Worm (Caenorhabditis elegans) whole organism, early embryonic: Measurements from ENCODE around the gene C12D5.10.

ENCODE experiments used
- F13C5.2 ChIP-seq: sonication (generic microtip); optimal IDR thresholded peaks from 2 replicates; lab custom pipeline; 2017; ENCODE audit warnings: mild to moderate bottlenecking, missing genetic modification characterization, inconsistent platforms, missing compliant biosample characterization
- aly-1 ChIP-seq: sonication (generic microtip); optimal IDR thresholded peaks from 2 replicates; lab custom pipeline; 2016; ENCODE audit warnings: missing genetic modification characterization, missing compliant biosample characterization
- ama-1 ChIP-seq: fragments of 150-350 bp; optimal IDR thresholded peaks from 2 replicates; lab custom pipeline; 2014
- ceh-13 ChIP-seq: fragments of 200-800 bp; sonication (Bioruptor generic); optimal IDR thresholded peaks from 2 replicates; lab custom pipeline; 2018; ENCODE audit warnings: mild to moderate bottlenecking, missing genetic modification characterization, missing compliant biosample characterization
- ceh-36 ChIP-seq: sonication (generic microtip); optimal IDR thresholded peaks from 2 replicates; lab custom pipeline; 2016; ENCODE audit warnings: missing genetic modification characterization, inconsistent platforms, missing compliant biosample characterization
- ets-7 ChIP-seq: sonication (generic microtip); optimal IDR thresholded peaks from 2 replicates; lab custom pipeline; 2016; ENCODE audit warnings: missing genotype, missing genetic modification characterization, missing compliant biosample characterization
- flt-1 ChIP-seq: fragments of 200-800 bp; sonication (Bioruptor generic); IDR thresholded peaks from 2 replicates; pipeline ENCODE4 v1.3.6; 2022; ENCODE audit warnings: missing genetic modification characterization, missing compliant biosample characterization
- hmg-4 ChIP-seq: fragments of 200-800 bp; sonication (Bioruptor generic); optimal IDR thresholded peaks from 2 replicates; lab custom pipeline; 2018; ENCODE audit warnings: mild to moderate bottlenecking, missing genetic modification characterization, missing compliant biosample characterization
- scrt-1 ChIP-seq: fragments of 200-800 bp; sonication (Bioruptor generic); IDR thresholded peaks from 2 replicates; pipeline ENCODE4 v1.3.6; 2022; ENCODE audit warnings: missing genetic modification characterization, missing compliant biosample characterization
- tbx-11 ChIP-seq: fragments of 200-800 bp; sonication (Bioruptor generic); IDR thresholded peaks from 2 replicates; pipeline ENCODE4 v1.3.6; 2022; ENCODE audit warnings: missing genetic modification characterization, missing compliant biosample characterization
- tbx-37 ChIP-seq: fragments of 200-800 bp; sonication (Bioruptor generic); conservative IDR thresholded peaks from 2 replicates; pipeline ENCODE4 v1.3.6; 2022; ENCODE audit warnings: missing genetic modification reagents, missing genetic modification characterization, missing compliant biosample characterization
- tra-4 ChIP-seq: sonication (generic microtip); optimal IDR thresholded peaks from 2 replicates; lab custom pipeline; 2017; ENCODE audit warnings: missing genetic modification characterization, missing compliant biosample characterization

- TF ChIP-seq ama-1 (no peak), tra-4 (tag; lab: Kevin White, UChicago) (no peak), scrt-1 (GFP tag; lab: Robert Waterston, UW) (no peak), ets-7 (tag; lab: Kevin White, UChicago) (no peak), F13C5.2 (tag; lab: Kevin White, UChicago) (no peak), ceh-13 (GFP tag; lab: Kevin White, UChicago) (no peak), ceh-36 (tag; lab: Kevin White, UChicago) (no peak), aly-1 (tag; lab: Kevin White, UChicago) (no peak), tbx-37 (no peak), flt-1 (GFP tag; lab: Robert Waterston, UW) (no peak), tbx-11 (no peak), hmg-4 (GFP tag; lab: Kevin White, UChicago) (no peak)
Observed at ce11 chrV:7647147-7647546, 46.1 kb downstream of the C12D5.10 start.
